Fruit fly (Drosophila melanogaster) whole organism, embryonic: Measurements from ENCODE around the gene Ptth.
A peak's percentile ranks its signal among the peaks of the same experiment; 100 is the strongest.

Source experiments
- ATbp ChIP-seq: fragments of 200-800 bp; sonication (Bioruptor generic); optimal IDR thresholded peaks from 2 replicates; lab custom pipeline; 2017; ENCODE audit warnings: missing biosample characterization, mild to moderate bottlenecking, missing genetic modification characterization, missing genetic modification reagents
- Adf1 ChIP-seq: fragments of 200-800 bp; sonication (Bioruptor generic); IDR thresholded peaks from 2 replicates; pipeline ENCODE4 v1.3.6; 2022; ENCODE audit warnings: missing biosample characterization, missing genetic modification characterization
- CG10147 ChIP-seq: fragments of 200-800 bp; sonication (Bioruptor generic); optimal IDR thresholded peaks from 2 replicates; lab custom pipeline; 2019; ENCODE audit warnings: missing biosample characterization, mild to moderate bottlenecking, missing genetic modification characterization, moderate library complexity
- CG11085 ChIP-seq: fragments of 200-800 bp; sonication (Bioruptor generic); IDR thresholded peaks from 2 replicates; pipeline ENCODE4 v1.3.6; 2022; ENCODE audit warnings: missing biosample characterization, missing genetic modification characterization
- CG11247 ChIP-seq: fragments of 200-800 bp; sonication (Bioruptor generic); IDR thresholded peaks from 2 replicates; pipeline ENCODE4 v1.3.6; 2022; ENCODE audit warnings: missing biosample characterization, missing genetic modification characterization
- CG11695 ChIP-seq: fragments of 200-800 bp; sonication (Bioruptor generic); IDR thresholded peaks from 3 replicates; pipeline ENCODE4 v1.3.6; 2022; ENCODE audit warnings: missing biosample characterization, missing genetic modification characterization
- CG14050 ChIP-seq: fragments of 200-800 bp; sonication (Bioruptor generic); IDR thresholded peaks from 3 replicates; pipeline ENCODE4 v1.3.6; 2022; ENCODE audit warnings: missing biosample characterization, missing genetic modification characterization
- CG15269 ChIP-seq: fragments of 200-800 bp; sonication (Bioruptor generic); optimal IDR thresholded peaks from 2 replicates; lab custom pipeline; 2018; ENCODE audit warnings: missing biosample characterization, mild to moderate bottlenecking, missing genetic modification characterization, moderate library complexity
- CG1529 ChIP-seq: fragments of 200-800 bp; sonication (Bioruptor generic); optimal IDR thresholded peaks from 3 replicates; lab custom pipeline; 2018; ENCODE audit warnings: missing biosample characterization, missing genetic modification characterization
- CG18262 ChIP-seq: fragments of 200-800 bp; optimal IDR thresholded peaks from 3 replicates; lab custom pipeline; 2019; ENCODE audit warnings: missing biosample characterization, mild to moderate bottlenecking, missing genetic modification characterization, moderate library complexity
- CG2712 ChIP-seq: fragments of 200-800 bp; optimal IDR thresholded peaks from 3 replicates; lab custom pipeline; 2019; ENCODE audit warnings: missing biosample characterization, mild to moderate bottlenecking, missing genetic modification characterization, moderate library complexity
- CG31365 ChIP-seq: fragments of 200-800 bp; sonication (Bioruptor generic); optimal IDR thresholded peaks from 2 replicates; lab custom pipeline; 2018; ENCODE audit warnings: missing biosample characterization, mild to moderate bottlenecking, missing genetic modification characterization
- CG31441 ChIP-seq: fragments of 200-800 bp; sonication (Bioruptor generic); IDR thresholded peaks from 2 replicates; pipeline ENCODE4 v1.3.6; 2022; ENCODE audit warnings: missing biosample characterization, missing genetic modification characterization
- CG33557 ChIP-seq: fragments of 200-800 bp; sonication (Bioruptor generic); optimal IDR thresholded peaks from 2 replicates; lab custom pipeline; 2019; ENCODE audit warnings: missing biosample characterization, mild to moderate bottlenecking, missing genetic modification characterization, moderate library complexity
- CG34224 ChIP-seq: fragments of 200-800 bp; sonication (Bioruptor generic); IDR thresholded peaks from 3 replicates; pipeline ENCODE4 v1.3.6; 2022; ENCODE audit warnings: missing biosample characterization, missing genetic modification characterization; ENCODE audit not compliant: partially characterized antibody
- CG4617 ChIP-seq: fragments of 200-800 bp; sonication (Bioruptor generic); optimal IDR thresholded peaks from 3 replicates; lab custom pipeline; 2016; ENCODE audit warnings: missing biosample characterization, missing genetic modification characterization, borderline replicate concordance
- CG7839 ChIP-seq: fragments of 200-800 bp; sonication (Bioruptor generic); optimal IDR thresholded peaks from 3 replicates; lab custom pipeline; 2018; ENCODE audit warnings: missing biosample characterization, mild to moderate bottlenecking, missing genetic modification characterization, moderate library complexity
- CG9876 ChIP-seq: fragments of 200-800 bp; sonication (Bioruptor generic); optimal IDR thresholded peaks from 2 replicates; lab custom pipeline; 2016; ENCODE audit warnings: missing biosample characterization, missing genetic modification characterization
- Dip3 ChIP-seq: fragments of 200-800 bp; sonication (Bioruptor generic); optimal IDR thresholded peaks from 3 replicates; lab custom pipeline; 2016; ENCODE audit warnings: missing biosample characterization, missing genetic modification characterization
- Fer2 ChIP-seq: fragments of 200-800 bp; sonication (Bioruptor generic); optimal IDR thresholded peaks from 2 replicates; lab custom pipeline; 2018; ENCODE audit warnings: missing biosample characterization, mild to moderate bottlenecking, missing genetic modification characterization, moderate library complexity
- Gug ChIP-seq: fragments of 200-800 bp; sonication (Bioruptor generic); IDR thresholded peaks from 4 replicates; pipeline ENCODE4 v1.3.6; 2022; ENCODE audit warnings: missing biosample characterization, missing genetic modification characterization
- Hr3 ChIP-seq: fragments of 200-800 bp; sonication (Bioruptor generic); optimal IDR thresholded peaks from 3 replicates; lab custom pipeline; 2016; ENCODE audit warnings: missing biosample characterization, missing genetic modification characterization
- Hsf ChIP-seq: fragments of 200-800 bp; sonication (Bioruptor generic); optimal IDR thresholded peaks from 3 replicates; lab custom pipeline; 2016; ENCODE audit warnings: missing biosample characterization, missing genetic modification characterization
- MBD-R2 ChIP-seq: fragments of 200-800 bp; sonication (Bioruptor generic); IDR thresholded peaks from 2 replicates; pipeline ENCODE4 v1.3.6; 2022; ENCODE audit warnings: missing biosample characterization, missing genetic modification characterization
- Ptx1 ChIP-seq: fragments of 200-800 bp; sonication (Bioruptor generic); IDR thresholded peaks from 2 replicates; pipeline ENCODE4 v1.3.6; 2022; ENCODE audit warnings: missing biosample characterization, missing genetic modification characterization
- Vsx1 ChIP-seq: fragments of 200-800 bp; sonication (Bioruptor generic); optimal IDR thresholded peaks from 2 replicates; lab custom pipeline; 2017; ENCODE audit warnings: missing biosample characterization, mild to moderate bottlenecking, missing genetic modification characterization, missing genetic modification reagents
- ac ChIP-seq: fragments of 200-800 bp; sonication (Bioruptor generic); optimal IDR thresholded peaks from 3 replicates; lab custom pipeline; 2017; ENCODE audit warnings: missing biosample characterization, mild to moderate bottlenecking, missing genetic modification characterization
- ase ChIP-seq: fragments of 200-800 bp; sonication (Bioruptor generic); IDR thresholded peaks from 3 replicates; pipeline ENCODE4 v1.3.6; 2022; ENCODE audit warnings: missing biosample characterization, missing genetic modification characterization
- btn ChIP-seq: fragments of 200-800 bp; sonication (Bioruptor generic); optimal IDR thresholded peaks from 2 replicates; lab custom pipeline; 2016; ENCODE audit warnings: missing biosample characterization, missing genetic modification characterization
- cas ChIP-seq: fragments of 200-800 bp; sonication (Bioruptor generic); IDR thresholded peaks from 2 replicates; pipeline ENCODE4 v1.3.6; 2022; ENCODE audit warnings: missing biosample characterization, missing genetic modification characterization
- ci ChIP-seq: fragments of 200-800 bp; sonication (Bioruptor generic); IDR thresholded peaks from 3 replicates; pipeline ENCODE4 v1.3.6; 2022; ENCODE audit warnings: missing biosample characterization, missing genetic modification characterization
- corto ChIP-seq: fragments of 200-800 bp; sonication (Bioruptor generic); optimal IDR thresholded peaks from 2 replicates; lab custom pipeline; 2016; ENCODE audit warnings: missing biosample characterization, mild to moderate bottlenecking, missing genetic modification characterization, moderate library complexity
- da ChIP-seq: fragments of 200-800 bp; sonication (Bioruptor generic); optimal IDR thresholded peaks from 2 replicates; lab custom pipeline; 2016; ENCODE audit warnings: missing biosample characterization, missing genetic modification characterization
- danr ChIP-seq: fragments of 200-800 bp; sonication (Bioruptor generic); IDR thresholded peaks from 2 replicates; pipeline ENCODE4 v1.3.6; 2022; ENCODE audit warnings: missing biosample characterization, missing genetic modification characterization
- dpn ChIP-seq, 2 experiments: fragments of 200-800 bp; sonication (Bioruptor generic); optimal IDR thresholded peaks; 3 replicates each; lab custom pipeline; 2016; ENCODE audit warnings: missing biosample characterization in 2 of 2, missing genetic modification characterization in 2 of 2
- gfzf ChIP-seq: fragments of 200-800 bp; sonication (Bioruptor generic); optimal IDR thresholded peaks from 2 replicates; lab custom pipeline; 2016; ENCODE audit warnings: missing biosample characterization, mild to moderate bottlenecking, missing genetic modification characterization, moderate library complexity
- gro ChIP-seq: fragments of 200-800 bp; sonication (Bioruptor generic); optimal IDR thresholded peaks from 2 replicates; lab custom pipeline; 2016; ENCODE audit warnings: missing biosample characterization, missing genetic modification characterization
- hb ChIP-seq: fragments of 200-800 bp; sonication (Bioruptor generic); IDR thresholded peaks from 3 replicates; pipeline ENCODE4 v1.3.6; 2022; ENCODE audit warnings: missing biosample characterization, missing genetic modification characterization; ENCODE audit not compliant: partially characterized antibody
- hth ChIP-seq: fragments of >200 bp; optimal IDR thresholded peaks from 2 replicates; lab custom pipeline; 2017; ENCODE audit warnings: inconsistent platforms
- jumu ChIP-seq: fragments of 200-800 bp; sonication (Bioruptor generic); optimal IDR thresholded peaks from 3 replicates; lab custom pipeline; 2016; ENCODE audit warnings: missing biosample characterization, missing genetic modification characterization
- lilli ChIP-seq: fragments of 200-800 bp; sonication (Bioruptor generic); optimal IDR thresholded peaks from 3 replicates; lab custom pipeline; 2016; ENCODE audit warnings: missing biosample characterization, missing genetic modification characterization
- nmo ChIP-seq: fragments of 200-800 bp; sonication (Bioruptor generic); optimal IDR thresholded peaks from 2 replicates; lab custom pipeline; 2018; ENCODE audit warnings: missing biosample characterization, mild to moderate bottlenecking, missing genetic modification characterization, moderate library complexity
- onecut ChIP-seq: fragments of 200-800 bp; sonication (Bioruptor generic); IDR thresholded peaks from 2 replicates; pipeline ENCODE4 v1.3.6; 2022; ENCODE audit warnings: missing biosample characterization, missing genetic modification characterization
- org-1 ChIP-seq: fragments of 200-800 bp; sonication (Bioruptor generic); optimal IDR thresholded peaks from 2 replicates; lab custom pipeline; 2017; ENCODE audit warnings: missing biosample characterization, missing genetic modification characterization
- pb ChIP-seq: fragments of 200-800 bp; sonication (Bioruptor generic); optimal IDR thresholded peaks from 3 replicates; lab custom pipeline; 2016; ENCODE audit warnings: missing biosample characterization, missing genetic modification characterization
- schlank ChIP-seq: fragments of 200-800 bp; sonication (Bioruptor generic); optimal IDR thresholded peaks from 2 replicates; lab custom pipeline; 2018; ENCODE audit warnings: missing biosample characterization, mild to moderate bottlenecking, missing genetic modification characterization
- sd ChIP-seq: fragments of 200-800 bp; sonication (Bioruptor generic); optimal IDR thresholded peaks from 3 replicates; lab custom pipeline; 2018; ENCODE audit warnings: missing biosample characterization, mild to moderate bottlenecking, missing genetic modification characterization, moderate library complexity
- sqz ChIP-seq: fragments of 200-800 bp; sonication (Bioruptor generic); optimal IDR thresholded peaks from 3 replicates; lab custom pipeline; 2018; ENCODE audit warnings: missing biosample characterization, mild to moderate bottlenecking, missing genetic modification characterization
- wek ChIP-seq: fragments of 200-800 bp; sonication (Bioruptor generic); optimal IDR thresholded peaks from 3 replicates; lab custom pipeline; 2018; ENCODE audit warnings: missing biosample characterization, mild to moderate bottlenecking, missing genetic modification characterization, moderate library complexity
- z ChIP-seq: fragments of 200-800 bp; sonication (Bioruptor generic); IDR thresholded peaks from 3 replicates; pipeline ENCODE4 v1.3.6; 2022; ENCODE audit warnings: missing biosample characterization, missing genetic modification characterization

The Ptth gene

dm6 chr2L:563769-564550 is 12.7 kb downstream of the Ptth start, which contains the start of the genes uncNacbeta and CG2794 (continued):
- TF ChIP-seq CG11247 (no peak; the same call in 1 of the 2 replicates), cas (no peak), CG10147 (GFP tag; lab: Kevin White, UChicago) (no peak), pb (GFP tag; lab: Kevin White, UChicago) (no peak), btn (no peak), da (GFP tag; lab: Kevin White, UChicago) (no peak), CG14050 (GFP tag; lab: Robert Waterston, UW) (no peak), hth (no peak), CG34224 (GFP tag; lab: Robert Waterston, UW) (peak; percentile 51; the same call in 2 of the 3 replicates), nmo (GFP tag; lab: Kevin White, UChicago) (peak; percentile 26), CG11695 (GFP tag; lab: Robert Waterston, UW) (no peak), ase (no peak), Hsf (GFP tag; lab: Kevin White, UChicago) (no peak), CG9876 (no peak), gro (GFP tag; lab: Kevin White, UChicago) (no peak), Ptx1 (GFP tag; lab: Robert Waterston, UW) (no peak), CG7839 (tag; lab: Kevin White, UChicago) (no peak), CG18262 (tag; lab: Kevin White, UChicago) (no peak), CG2712 (tag; lab: Kevin White, UChicago) (no peak), wek (no peak), gfzf (GFP tag; lab: Kevin White, UChicago) (peak; percentile 22), z (GFP tag; lab: Robert Waterston, UW) (no peak), hb (peak; percentile 74; the same call in 2 of the 3 replicates), Vsx1 (GFP tag; lab: Kevin White, UChicago) (no peak), jumu (GFP tag; lab: Kevin White, UChicago) (no peak), org-1 (no peak), sd (tag; lab: Kevin White, UChicago) (no peak), CG15269 (no peak), CG31365 (tag; lab: Kevin White, UChicago) (no peak), ac (GFP tag; lab: Kevin White, UChicago) (no peak), schlank (tag; lab: Kevin White, UChicago) (no peak), danr (GFP tag; lab: Robert Waterston, UW) (no peak), CG31441 (no peak), lilli (GFP tag; lab: Kevin White, UChicago) (peak; percentile 47), CG1529 (GFP tag; lab: Kevin White, UChicago) (no peak), sqz (GFP tag; lab: Kevin White, UChicago) (no peak), Dip3 (GFP tag; lab: Kevin White, UChicago) (no peak), dpn (GFP tag; optimal IDR thresholded peaks at IDR 0.05; lab: Kevin White, UChicago) (no peak), onecut (GFP tag; lab: Robert Waterston, UW) (no peak), corto (GFP tag; lab: Kevin White, UChicago) (no peak), ATbp (no peak), Fer2 (tag; lab: Kevin White, UChicago) (no peak), Adf1 (GFP tag; lab: Robert Waterston, UW) (no peak; the same call in 1 of the 2 replicates), CG33557 (GFP tag; lab: Kevin White, UChicago) (no peak), Hr3 (no peak), CG4617 (GFP tag; lab: Kevin White, UChicago) (peak; percentile 10), Gug (GFP tag; lab: Robert Waterston, UW) (peak; percentile 24; the same call in 1 of the 4 replicates), CG11085 (GFP tag; lab: Robert Waterston, UW) (no peak), ci (GFP tag; lab: Robert Waterston, UW) (0 out of 3 replicates have a peak, but pooled peaks have one; percentile 23), MBD-R2 (peak; percentile 86)
